Worm (Caenorhabditis elegans) whole organism, L1 larva: ENCODE data around the gene mlc-5.

Source experiments
- ama-1 ChIP-seq: fragments of 150-350 bp; optimal IDR thresholded peaks from 2 replicates; lab custom pipeline; 2014
- ceh-88 ChIP-seq: fragments of 200-800 bp; sonication (Bioruptor generic); IDR thresholded peaks from 2 replicates; pipeline ENCODE4 v1.3.6; 2022; ENCODE audit warnings: missing genetic modification characterization, missing compliant biosample characterization
- ces-1 ChIP-seq: fragments of 150-350 bp; optimal IDR thresholded peaks from 2 replicates; lab custom pipeline; 2014; ENCODE audit warnings: missing biosample characterization, missing genetic modification reagents, missing genetic modification characterization
- elt-3 ChIP-seq, 6 experiments: fragments of 150-350 bp in 1 of 6; sonication (generic microtip); optimal IDR thresholded peaks; 2 replicates each; lab custom pipeline; 2017 to 2018; ENCODE audit warnings: missing biosample characterization in 6 of 6, missing genetic modification characterization in 6 of 6, inconsistent platforms in 1 of 6
- fos-1 ChIP-seq: fragments of 150-350 bp; optimal IDR thresholded peaks from 2 replicates; lab custom pipeline; 2014; ENCODE audit warnings: missing biosample characterization, missing genetic modification characterization
- lin-15B ChIP-seq: fragments of 150-350 bp; sonication (generic microtip); optimal IDR thresholded peaks from 3 replicates; lab custom pipeline; 2014; ENCODE audit warnings: missing biosample characterization, missing genetic modification characterization
- nhr-71 ChIP-seq: sonication (generic microtip); optimal IDR thresholded peaks from 2 replicates; lab custom pipeline; 2016; ENCODE audit warnings: mild to moderate bottlenecking, missing genetic modification characterization, moderate library complexity, missing compliant biosample characterization
- snpc-4 ChIP-seq: fragments of 150-350 bp; optimal IDR thresholded peaks from 2 replicates; lab custom pipeline; 2014; ENCODE audit warnings: missing biosample characterization, missing genetic modification characterization
- unc-130 ChIP-seq: fragments of 150-350 bp; optimal IDR thresholded peaks from 2 replicates; lab custom pipeline; 2017; ENCODE audit warnings: missing biosample characterization, missing genetic modification characterization, inconsistent platforms
- unc-62 ChIP-seq: fragments of 150-350 bp; optimal IDR thresholded peaks from 2 replicates; lab custom pipeline; 2014; ENCODE audit warnings: missing biosample characterization, missing genetic modification reagents, missing genetic modification characterization
- zag-1 ChIP-seq: fragments of 150-350 bp; optimal IDR thresholded peaks from 2 replicates; lab custom pipeline; 2014; ENCODE audit warnings: missing biosample characterization, missing genetic modification characterization

- TF ChIP-seq zag-1 (tag; lab: Kevin White, UChicago) (no peak), lin-15B (tag; lab: Kevin White, UChicago) (no peak), snpc-4 (tag; lab: Kevin White, UChicago) (no peak), ces-1 (GFP tag; lab: Kevin White, UChicago) (no peak), fos-1 (no peak), ceh-88 (GFP tag; lab: Robert Waterston, UW) (no peak), elt-3 (tag; optimal IDR thresholded peaks at IDR 0.05; lab: Kevin White, UChicago) (no peak), unc-130 (tag; lab: Kevin White, UChicago) (no peak), ama-1 (lab: Kevin White, UChicago) (no peak), nhr-71 (no peak), unc-62 (GFP tag; lab: Kevin White, UChicago) (no peak)
Measured at ce11 chrIII:13652010-13652409, 28.9 kb downstream of the mlc-5 start.
